Worm (Caenorhabditis elegans): ENCODE results near the gene F55D1.1.

DNA sequence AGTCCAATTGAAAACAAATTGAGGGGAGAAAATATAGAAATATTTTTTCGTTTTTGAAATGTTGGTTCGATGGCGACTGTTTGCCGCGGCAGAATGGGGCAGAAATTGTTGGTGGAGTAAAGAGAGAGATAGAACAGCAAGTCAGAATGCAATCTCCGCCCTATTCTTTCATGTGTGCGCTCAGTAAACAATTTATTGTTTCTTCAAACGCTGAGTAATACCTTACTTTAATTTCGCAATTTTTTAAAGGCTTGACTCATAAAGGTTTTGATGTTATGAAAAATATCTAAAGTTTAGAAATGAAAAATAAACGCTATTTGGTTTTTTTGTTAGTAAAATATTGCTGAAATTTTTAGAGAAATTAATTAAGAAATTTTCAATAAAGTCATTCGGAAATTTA, 24.7 kb downstream of the F55D1.1 start:
- no peak for TF ChIP-seq unc-98 (GFP tag; IDR thresholded peaks at IDR 0.05)
- TF ChIP-seq Y116A8C.19 (tag; optimal IDR thresholded peaks at IDR 0.05; ENCODE audit: borderline replicate concordance), result no peak
- TF ChIP-seq C34B4.2 (tag; optimal IDR thresholded peaks at IDR 0.05), result no peak
- no peak for TF ChIP-seq nhr-85 (tag)
- no peak for TF ChIP-seq snpc-4 (tag; optimal IDR thresholded peaks at IDR 0.05)
- TF ChIP-seq lin-15B (tag; optimal IDR thresholded peaks at IDR 0.05), result no peak
- TF ChIP-seq ama-1 (optimal IDR thresholded peaks at IDR 0.05), result no peak
- no peak for TF ChIP-seq nhr-77 (tag; optimal IDR thresholded peaks at IDR 0.05)
- no peak for TF ChIP-seq unc-130 (tag; optimal IDR thresholded peaks at IDR 0.05)
- peak; percentile 7 for TF ChIP-seq skn-1 (tag; optimal IDR thresholded peaks at IDR 0.05)
- no peak for TF ChIP-seq zag-1 (tag; optimal IDR thresholded peaks at IDR 0.05)
